Fruit fly (Drosophila melanogaster) whole organism, embryonic: Measurements from ENCODE around the gene CG4607.

Experiments used
- Awh ChIP-seq: fragments of 200-800 bp; sonication (Bioruptor generic); IDR thresholded peaks from 2 replicates; pipeline ENCODE4, ENCODE4 v1.3.6; 2022; ENCODE audit warnings: missing biosample characterization, missing genetic modification characterization
- CG10431 ChIP-seq: fragments of 200-800 bp; sonication (Bioruptor generic); optimal IDR thresholded peaks from 3 replicates; lab custom pipeline; 2018; ENCODE audit warnings: missing biosample characterization, mild to moderate bottlenecking, missing genetic modification characterization
- CG10654 ChIP-seq: fragments of 200-800 bp; sonication (Bioruptor generic); optimal IDR thresholded peaks from 2 replicates; lab custom pipeline; 2016; ENCODE audit warnings: missing biosample characterization, missing genetic modification characterization
- CG1233 ChIP-seq: fragments of 200-800 bp; sonication (Bioruptor generic); optimal IDR thresholded peaks from 4 replicates; lab custom pipeline; 2018; ENCODE audit warnings: missing biosample characterization, mild to moderate bottlenecking, missing genetic modification characterization
- CG12769 ChIP-seq: fragments of 200-800 bp; sonication (Bioruptor generic); optimal IDR thresholded peaks from 2 replicates; lab custom pipeline; 2019; ENCODE audit warnings: missing biosample characterization, mild to moderate bottlenecking, missing genetic modification characterization, moderate library complexity
- CG13287 ChIP-seq: fragments of 200-800 bp; sonication (Bioruptor generic); IDR thresholded peaks from 2 replicates; pipeline ENCODE4 v1.3.6; 2022; ENCODE audit warnings: missing biosample characterization, missing genetic modification characterization; ENCODE audit not compliant: partially characterized antibody
- CG14710 ChIP-seq: fragments of 200-800 bp; sonication (Bioruptor generic); optimal IDR thresholded peaks from 3 replicates; lab custom pipeline; 2019; ENCODE audit warnings: missing biosample characterization, mild to moderate bottlenecking, missing genetic modification characterization, moderate library complexity
- CG1603 ChIP-seq: fragments of 200-800 bp; sonication (Bioruptor generic); optimal IDR thresholded peaks from 2 replicates; lab custom pipeline; 2019; ENCODE audit warnings: missing biosample characterization, mild to moderate bottlenecking, missing genetic modification characterization, moderate library complexity
- CG18599 ChIP-seq: fragments of 200-800 bp; sonication (Bioruptor generic); optimal IDR thresholded peaks from 3 replicates; lab custom pipeline; 2017; ENCODE audit warnings: missing biosample characterization, missing genetic modification characterization, mild to moderate bottlenecking, moderate library complexity, missing genetic modification reagents
- CG18619 ChIP-seq: fragments of 200-800 bp; sonication (Bioruptor generic); optimal IDR thresholded peaks from 3 replicates; lab custom pipeline; 2017; ENCODE audit warnings: missing biosample characterization, mild to moderate bottlenecking, missing genetic modification characterization
- CG2202 ChIP-seq: fragments of 200-800 bp; sonication (Bioruptor generic); optimal IDR thresholded peaks from 2 replicates; lab custom pipeline; 2018; ENCODE audit warnings: missing biosample characterization, mild to moderate bottlenecking, missing genetic modification characterization
- CG2889 ChIP-seq: fragments of 200-800 bp; sonication (Bioruptor generic); IDR thresholded peaks from 3 replicates; pipeline ENCODE4 v1.3.6; 2022; ENCODE audit warnings: missing biosample characterization, missing genetic modification characterization
- CG30431 ChIP-seq: fragments of 200-800 bp; sonication (Bioruptor generic); optimal IDR thresholded peaks from 2 replicates; lab custom pipeline; 2017; ENCODE audit warnings: missing biosample characterization, missing genetic modification characterization
- CG3163 ChIP-seq: fragments of 200-800 bp; sonication (Bioruptor generic); optimal IDR thresholded peaks from 3 replicates; lab custom pipeline; 2016; ENCODE audit warnings: missing biosample characterization, missing genetic modification characterization
- CG32772 ChIP-seq: fragments of 200-800 bp; sonication (Bioruptor generic); IDR thresholded peaks from 2 replicates; pipeline ENCODE4 v1.3.6; 2022; ENCODE audit warnings: missing biosample characterization, missing genetic modification characterization
- CG4730 ChIP-seq: fragments of 200-800 bp; sonication (Bioruptor generic); IDR thresholded peaks from 2 replicates; pipeline ENCODE4 v1.3.6; 2022; ENCODE audit warnings: missing biosample characterization, missing genetic modification characterization
- CG5180 ChIP-seq: fragments of 200-800 bp; sonication (Bioruptor generic); optimal IDR thresholded peaks from 3 replicates; lab custom pipeline; 2017; ENCODE audit warnings: missing biosample characterization, missing genetic modification characterization, mild to moderate bottlenecking, moderate library complexity, missing genetic modification reagents
- CG7839 ChIP-seq: fragments of 200-800 bp; sonication (Bioruptor generic); optimal IDR thresholded peaks from 3 replicates; lab custom pipeline; 2018; ENCODE audit warnings: missing biosample characterization, mild to moderate bottlenecking, missing genetic modification characterization, moderate library complexity
- CG8765 ChIP-seq: fragments of 200-800 bp; sonication (Bioruptor generic); IDR thresholded peaks from 2 replicates; pipeline ENCODE4 v1.3.6; 2022; ENCODE audit warnings: missing biosample characterization, missing genetic modification characterization
- CG8924 ChIP-seq: fragments of 200-800 bp; optimal IDR thresholded peaks from 3 replicates; lab custom pipeline; 2019; ENCODE audit warnings: missing biosample characterization, mild to moderate bottlenecking, missing genetic modification characterization, moderate library complexity
- CG9437 ChIP-seq: fragments of 200-800 bp; sonication (Bioruptor generic); optimal IDR thresholded peaks from 2 replicates; lab custom pipeline; 2018; ENCODE audit warnings: missing biosample characterization, mild to moderate bottlenecking, missing genetic modification characterization
- CG9876 ChIP-seq: fragments of 200-800 bp; sonication (Bioruptor generic); optimal IDR thresholded peaks from 2 replicates; lab custom pipeline; 2016; ENCODE audit warnings: missing biosample characterization, missing genetic modification characterization
- Eip74EF ChIP-seq, 2 experiments: fragments of 200-800 bp in 1 of 2; fragments of >200 bp in 1 of 2; sonication (Bioruptor generic) in 1 of 2; optimal IDR thresholded peaks; 2 replicates each; lab custom pipeline; 2017 to 2019; ENCODE audit warnings: missing biosample characterization in 2 of 2, missing genetic modification characterization in 2 of 2, mild to moderate bottlenecking in 1 of 2, moderate library complexity in 1 of 2
- HmgD ChIP-seq: fragments of 200-800 bp; sonication (Bioruptor generic); optimal IDR thresholded peaks from 3 replicates; lab custom pipeline; 2016; ENCODE audit warnings: missing biosample characterization, missing genetic modification characterization
- MBD-R2 ChIP-seq: fragments of 200-800 bp; sonication (Bioruptor generic); IDR thresholded peaks from 2 replicates; pipeline ENCODE4 v1.3.6; 2022; ENCODE audit warnings: missing biosample characterization, missing genetic modification characterization
- Mrtf ChIP-seq: fragments of 200-800 bp; sonication (Bioruptor generic); IDR thresholded peaks from 3 replicates; pipeline ENCODE4 v1.3.6; 2022; ENCODE audit warnings: missing biosample characterization, missing genetic modification characterization
- NC2β ChIP-seq: fragments of 200-800 bp; sonication (Bioruptor generic); optimal IDR thresholded peaks from 2 replicates; lab custom pipeline; 2016; ENCODE audit warnings: missing biosample characterization, missing genetic modification characterization
- Neu2 ChIP-seq: fragments of 200-800 bp; sonication (Bioruptor generic); optimal IDR thresholded peaks from 3 replicates; lab custom pipeline; 2016; ENCODE audit warnings: missing biosample characterization, missing genetic modification characterization, borderline replicate concordance
- PHDP ChIP-seq: fragments of 200-800 bp; sonication (Bioruptor generic); optimal IDR thresholded peaks from 3 replicates; lab custom pipeline; 2018; ENCODE audit warnings: missing biosample characterization, mild to moderate bottlenecking, missing genetic modification characterization, moderate library complexity
- Taf1 ChIP-seq: fragments of 200-800 bp; sonication (Bioruptor generic); IDR thresholded peaks from 2 replicates; pipeline ENCODE4 v1.3.6; 2022; ENCODE audit warnings: missing biosample characterization, missing genetic modification characterization
- Xbp1 ChIP-seq: fragments of 200-800 bp; sonication (Bioruptor generic); optimal IDR thresholded peaks from 3 replicates; lab custom pipeline; 2016; ENCODE audit warnings: missing biosample characterization, mild to moderate bottlenecking, missing genetic modification characterization
- Xrp1 ChIP-seq: fragments of 200-800 bp; sonication (Bioruptor generic); IDR thresholded peaks from 2 replicates; pipeline ENCODE4 v1.3.6; 2022; ENCODE audit warnings: missing biosample characterization, missing genetic modification characterization
- ap ChIP-seq: fragments of 200-800 bp; sonication (Bioruptor generic); IDR thresholded peaks from 2 replicates; pipeline ENCODE4 v1.3.6; 2022; ENCODE audit warnings: missing biosample characterization, missing genetic modification characterization
- cato ChIP-seq: fragments of 200-800 bp; sonication (Bioruptor generic); optimal IDR thresholded peaks from 2 replicates; lab custom pipeline; 2016; ENCODE audit warnings: missing biosample characterization, missing genetic modification characterization, borderline replicate concordance
- chn ChIP-seq: fragments of 200-800 bp; sonication (Bioruptor generic); optimal IDR thresholded peaks from 2 replicates; lab custom pipeline; 2016; ENCODE audit warnings: missing biosample characterization, missing genetic modification characterization
- da ChIP-seq: fragments of 200-800 bp; sonication (Bioruptor generic); optimal IDR thresholded peaks from 2 replicates; lab custom pipeline; 2016; ENCODE audit warnings: missing biosample characterization, missing genetic modification characterization
- dm ChIP-seq: fragments of 200-800 bp; sonication (Bioruptor generic); optimal IDR thresholded peaks from 3 replicates; lab custom pipeline; 2016; ENCODE audit warnings: missing biosample characterization, missing genetic modification characterization
- eyg ChIP-seq: fragments of 200-800 bp; sonication (Bioruptor generic); optimal IDR thresholded peaks from 3 replicates; lab custom pipeline; 2016; ENCODE audit warnings: missing biosample characterization, missing genetic modification characterization
- fd64A ChIP-seq: fragments of 200-800 bp; sonication (Bioruptor generic); optimal IDR thresholded peaks from 3 replicates; lab custom pipeline; 2018; ENCODE audit warnings: missing biosample characterization, mild to moderate bottlenecking, missing genetic modification characterization
- ftz-f1 ChIP-seq: fragments of 200-800 bp; sonication (Bioruptor generic); optimal IDR thresholded peaks from 2 replicates; lab custom pipeline; 2016; ENCODE audit warnings: missing biosample characterization, missing genetic modification characterization
- h ChIP-seq: fragments of >200 bp; optimal IDR thresholded peaks from 2 replicates; lab custom pipeline; 2017
- ham ChIP-seq: fragments of 200-800 bp; sonication (Bioruptor generic); IDR thresholded peaks from 2 replicates; pipeline ENCODE4 v1.3.6; 2022; ENCODE audit warnings: missing biosample characterization, missing genetic modification characterization
- jigr1 ChIP-seq: fragments of 200-800 bp; sonication (Bioruptor generic); IDR thresholded peaks from 3 replicates; pipeline ENCODE4 v1.3.6; 2022; ENCODE audit warnings: missing biosample characterization, missing genetic modification characterization
- kah ChIP-seq: fragments of 200-800 bp; sonication (Bioruptor generic); optimal IDR thresholded peaks from 2 replicates; lab custom pipeline; 2018; ENCODE audit warnings: missing biosample characterization, mild to moderate bottlenecking, missing genetic modification characterization
- ken ChIP-seq: fragments of 200-800 bp; sonication (Bioruptor generic); IDR thresholded peaks from 3 replicates; pipeline ENCODE4 v1.3.6; 2022; ENCODE audit warnings: missing biosample characterization, missing genetic modification characterization
- odd ChIP-seq: fragments of 200-800 bp; sonication (Bioruptor generic); optimal IDR thresholded peaks from 2 replicates; lab custom pipeline; 2017; ENCODE audit warnings: missing biosample characterization, mild to moderate bottlenecking, missing genetic modification characterization
- otp ChIP-seq: fragments of 200-800 bp; sonication (Bioruptor generic); IDR thresholded peaks from 3 replicates; pipeline ENCODE4, ENCODE4 v1.3.6; 2022; ENCODE audit warnings: missing biosample characterization, missing genetic modification characterization
- pum ChIP-seq: fragments of 200-800 bp; sonication (Bioruptor generic); optimal IDR thresholded peaks from 2 replicates; lab custom pipeline; 2016; ENCODE audit warnings: missing biosample characterization, missing genetic modification characterization
- row ChIP-seq: fragments of 200-800 bp; sonication (Bioruptor generic); IDR thresholded peaks from 3 replicates; pipeline ENCODE4 v1.3.6; 2022; ENCODE audit warnings: missing biosample characterization, missing genetic modification characterization
- run ChIP-seq: fragments of 200-800 bp; sonication (Bioruptor generic); optimal IDR thresholded peaks from 3 replicates; lab custom pipeline; 2018; ENCODE audit warnings: missing biosample characterization, mild to moderate bottlenecking, missing genetic modification characterization
- sc ChIP-seq, 3 experiments: fragments of >200 bp in 2 of 3; fragments of 200-800 bp in 1 of 3; sonication (Bioruptor generic) in 1 of 3; optimal IDR thresholded peaks; 2 replicates in 2 of 3; 3 replicates in 1 of 3; lab custom pipeline; 2017; ENCODE audit warnings: mild to moderate bottlenecking in 1 of 3, missing biosample characterization in 1 of 3, missing genetic modification characterization in 1 of 3, missing genetic modification reagents in 1 of 3
- tna ChIP-seq: fragments of 200-800 bp; sonication (Bioruptor generic); IDR thresholded peaks from 2 replicates; pipeline ENCODE4 v1.3.6; 2022; ENCODE audit warnings: missing biosample characterization, missing genetic modification characterization; ENCODE audit not compliant: partially characterized antibody

Gene CG4607

DNA sequence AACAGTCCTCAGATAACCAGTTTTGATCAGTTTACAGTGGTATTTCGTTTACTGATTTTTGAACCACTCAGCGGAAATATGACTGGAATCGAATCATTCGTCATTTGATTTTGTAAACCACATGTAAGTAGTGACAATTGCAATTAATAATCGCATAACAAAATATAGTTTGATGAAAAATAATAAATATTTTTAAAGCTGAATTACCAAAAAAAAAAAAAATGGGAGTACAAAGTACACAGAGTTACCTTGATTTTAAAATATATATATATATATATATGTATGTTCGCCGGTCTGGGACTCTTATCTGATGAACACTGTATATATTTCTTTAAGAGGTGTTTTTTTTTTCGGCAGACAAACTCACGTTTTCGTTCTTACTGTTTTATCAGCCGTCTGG is 2.0 kb upstream of the CG4607 start (continued):
- TF ChIP-seq kah = no peak
- no peak for TF ChIP-seq Eip74EF (GFP tag; optimal IDR thresholded peaks at IDR 0.05; lab: Kevin White, UChicago)
- no peak for TF ChIP-seq PHDP (tag; lab: Kevin White, UChicago)
- no peak for TF ChIP-seq CG5180 (GFP tag; lab: Kevin White, UChicago)
- TF ChIP-seq CG13287 = no peak
- no peak for TF ChIP-seq run (tag; lab: Kevin White, UChicago)
- no peak for TF ChIP-seq ap (GFP tag; lab: Robert Waterston, UW)
- no peak for TF ChIP-seq CG12769
- TF ChIP-seq CG14710 (tag; lab: Kevin White, UChicago) = no peak
- no peak for TF ChIP-seq CG9876
- no peak for TF ChIP-seq CG1603
- TF ChIP-seq CG2889 (GFP tag; lab: Robert Waterston, UW) = no peak
- TF ChIP-seq Neu2 = no peak
- TF ChIP-seq cato (GFP tag; lab: Kevin White, UChicago) = no peak
- TF ChIP-seq ham (GFP tag; lab: Robert Waterston, UW) = no peak
- no peak for TF ChIP-seq CG9437 (GFP tag; lab: Kevin White, UChicago)
- TF ChIP-seq tna = no peak
- TF ChIP-seq HmgD (GFP tag; lab: Kevin White, UChicago) = no peak
- no peak for TF ChIP-seq NC2β (GFP tag; lab: Kevin White, UChicago)
- TF ChIP-seq ftz-f1 (GFP tag; lab: Kevin White, UChicago) = no peak
- no peak for TF ChIP-seq CG4730
- no peak for TF ChIP-seq CG30431
- TF ChIP-seq CG7839 (tag; lab: Kevin White, UChicago) = peak; percentile 1
- TF ChIP-seq otp (GFP tag; lab: Robert Waterston, UW) = no peak
- no peak for TF ChIP-seq CG10431 (GFP tag; lab: Kevin White, UChicago)
- TF ChIP-seq chn = no peak
- TF ChIP-seq Mrtf (GFP tag; lab: Robert Waterston, UW) = no peak
- TF ChIP-seq Xbp1 (GFP tag; lab: Kevin White, UChicago) = no peak
- TF ChIP-seq MBD-R2 = no peak
- no peak for TF ChIP-seq CG1233 (GFP tag; lab: Kevin White, UChicago)
- no peak for TF ChIP-seq eyg (GFP tag; lab: Kevin White, UChicago)
- no peak for TF ChIP-seq dm (GFP tag; lab: Kevin White, UChicago)
- TF ChIP-seq h = no peak
- no peak for TF ChIP-seq CG8765 (GFP tag; lab: Robert Waterston, UW)
- TF ChIP-seq jigr1 = no peak
- no peak for TF ChIP-seq da
- no peak for TF ChIP-seq CG3163 (GFP tag; lab: Kevin White, UChicago)
- no peak for TF ChIP-seq CG32772 (GFP tag; lab: Robert Waterston, UW)
- peak; percentile 51 for TF ChIP-seq CG18599 (GFP tag; lab: Kevin White, UChicago)
- TF ChIP-seq ken (GFP tag; lab: Robert Waterston, UW) = no peak
- TF ChIP-seq sc (optimal IDR thresholded peaks at IDR 0.05; lab: Kevin White, UChicago) = no peak
- no peak for TF ChIP-seq sc (GFP tag; optimal IDR thresholded peaks at IDR 0.05; lab: Kevin White, UChicago)
- TF ChIP-seq CG8924 (tag; lab: Kevin White, UChicago) = no peak
- no peak for TF ChIP-seq Xrp1
- TF ChIP-seq odd (GFP tag; lab: Kevin White, UChicago) = no peak
- no peak for TF ChIP-seq Awh
- TF ChIP-seq CG2202 (tag; lab: Kevin White, UChicago) = no peak
- TF ChIP-seq pum (GFP tag; lab: Kevin White, UChicago) = no peak
- no peak for TF ChIP-seq Taf1 (GFP tag; lab: Robert Waterston, UW)
- peak; percentile 44; the same call in 2 of the 3 replicates for TF ChIP-seq row (GFP tag; lab: Robert Waterston, UW)
- TF ChIP-seq CG18619 (GFP tag; lab: Kevin White, UChicago) = peak; percentile 3
- TF ChIP-seq fd64A (GFP tag; lab: Kevin White, UChicago) = no peak
- no peak for TF ChIP-seq CG10654 (GFP tag; lab: Kevin White, UChicago)
